Worm (Caenorhabditis elegans) whole organism, L3 larva: Measurements from ENCODE around the gene ZK507.1.

Source experiments
- aly-2 ChIP-seq: fragments of 150-350 bp; optimal IDR thresholded peaks from 2 replicates; lab custom pipeline; 2014; ENCODE audit warnings: missing biosample characterization, missing genetic modification characterization
- ceh-16 ChIP-seq: sonication (generic microtip); optimal IDR thresholded peaks from 2 replicates; lab custom pipeline; 2017; ENCODE audit warnings: missing biosample characterization, missing genetic modification characterization
- egl-5 ChIP-seq: fragments of 150-350 bp; optimal IDR thresholded peaks from 2 replicates; lab custom pipeline; 2017; ENCODE audit warnings: missing biosample characterization, missing genetic modification reagents, missing genetic modification characterization, inconsistent platforms
- elt-1 ChIP-seq: fragments of 150-350 bp; optimal IDR thresholded peaks from 2 replicates; lab custom pipeline; 2014; ENCODE audit warnings: missing biosample characterization, missing genetic modification characterization
- nhr-237 ChIP-seq: fragments of 150-350 bp; optimal IDR thresholded peaks from 2 replicates; lab custom pipeline; 2014; ENCODE audit warnings: missing biosample characterization, missing genetic modification characterization
- nhr-77 ChIP-seq: fragments of 150-350 bp; optimal IDR thresholded peaks from 2 replicates; lab custom pipeline; 2014; ENCODE audit warnings: missing biosample characterization, missing genetic modification characterization

- TF ChIP-seq ceh-16 (tag; lab: Kevin White, UChicago) (no peak), elt-1 (tag; lab: Kevin White, UChicago) (no peak), nhr-77 (tag; lab: Kevin White, UChicago) (no peak), nhr-237 (tag; lab: Kevin White, UChicago) (no peak), egl-5 (tag; lab: Kevin White, UChicago) (no peak), aly-2 (tag; lab: Kevin White, UChicago) (no peak)
Observed at ce11 chrIII:9051714-9052113, 49.4 kb downstream of the ZK507.1 start.
